Worm (Caenorhabditis elegans) whole organism, mixed stage, embryonic: Measurements from ENCODE around the gene twk-45.

ENCODE experiments used
- M03D4.4 ChIP-seq: sonication (generic microtip); optimal IDR thresholded peaks from 2 replicates; lab custom pipeline; 2017; ENCODE audit warnings: mild to moderate bottlenecking, missing genetic modification characterization, missing compliant biosample characterization
- bed-3 ChIP-seq: fragments of 200-800 bp; sonication (Bioruptor generic); optimal IDR thresholded peaks from 3 replicates; lab custom pipeline; 2018; ENCODE audit warnings: mild to moderate bottlenecking, missing genetic modification characterization, moderate library complexity, missing compliant biosample characterization
- blmp-1 ChIP-seq: fragments of 150-350 bp; optimal IDR thresholded peaks from 2 replicates; lab custom pipeline; 2014; ENCODE audit warnings: missing biosample characterization, missing genetic modification characterization
- ceh-43 ChIP-seq: fragments of 200-800 bp; sonication (Bioruptor generic); optimal IDR thresholded peaks from 2 replicates; lab custom pipeline; 2018; ENCODE audit warnings: mild to moderate bottlenecking, missing genetic modification characterization, moderate library complexity, missing compliant biosample characterization
- ceh-83 ChIP-seq: fragments of 200-800 bp; sonication (Bioruptor generic); optimal IDR thresholded peaks from 2 replicates; lab custom pipeline; 2018; ENCODE audit warnings: mild to moderate bottlenecking, missing genetic modification characterization, missing compliant biosample characterization
- ces-1 ChIP-seq: fragments of 150-350 bp; optimal IDR thresholded peaks from 2 replicates; lab custom pipeline; 2014; ENCODE audit warnings: missing biosample characterization, missing genetic modification reagents, missing genetic modification characterization
- cnd-1 ChIP-seq: fragments of 200-800 bp; sonication (Bioruptor generic); optimal IDR thresholded peaks from 2 replicates; lab custom pipeline; 2018; ENCODE audit warnings: mild to moderate bottlenecking, missing genetic modification characterization, missing compliant biosample characterization
- drap-1 ChIP-seq: fragments of 200-800 bp; sonication (Bioruptor generic); optimal IDR thresholded peaks from 3 replicates; lab custom pipeline; 2018; ENCODE audit warnings: mild to moderate bottlenecking, missing genetic modification characterization, missing compliant biosample characterization
- elt-1 ChIP-seq: sonication (generic microtip); optimal IDR thresholded peaks from 2 replicates; lab custom pipeline; 2017; ENCODE audit warnings: missing genetic modification characterization, mild to moderate bottlenecking, missing compliant biosample characterization, antibody characterized with exemption, moderate library complexity, borderline replicate concordance; ENCODE audit not compliant: insufficient read depth
- flh-1 ChIP-seq: fragments of 200-800 bp; sonication (Bioruptor generic); optimal IDR thresholded peaks from 2 replicates; lab custom pipeline; 2018; ENCODE audit warnings: mild to moderate bottlenecking, missing genetic modification characterization, moderate library complexity, missing compliant biosample characterization
- hlh-1 ChIP-seq: fragments of 150-350 bp; optimal IDR thresholded peaks from 2 replicates; lab custom pipeline; 2014; ENCODE audit warnings: missing biosample characterization, missing genetic modification reagents, missing genetic modification characterization
- lin-32 ChIP-seq: fragments of 200-800 bp; sonication (Bioruptor generic); optimal IDR thresholded peaks from 2 replicates; lab custom pipeline; 2018; ENCODE audit warnings: mild to moderate bottlenecking, missing genetic modification characterization, missing compliant biosample characterization
- lsy-2 ChIP-seq: fragments of 150-350 bp; optimal IDR thresholded peaks from 2 replicates; lab custom pipeline; 2014; ENCODE audit warnings: missing biosample characterization, missing genetic modification characterization
- mab-5 ChIP-seq: fragments of 150-350 bp; optimal IDR thresholded peaks from 2 replicates; lab custom pipeline; 2014; ENCODE audit warnings: missing biosample characterization, missing genetic modification characterization
- mep-1 ChIP-seq: fragments of 150-350 bp; optimal IDR thresholded peaks from 2 replicates; lab custom pipeline; 2017; ENCODE audit warnings: missing biosample characterization, missing genetic modification reagents, missing genetic modification characterization, inconsistent platforms
- mls-2 ChIP-seq: sonication (generic microtip); optimal IDR thresholded peaks from 2 replicates; lab custom pipeline; 2016; ENCODE audit warnings: mild to moderate bottlenecking, missing genetic modification characterization, moderate library complexity, missing compliant biosample characterization
- nhr-12 ChIP-seq: fragments of 150-350 bp; optimal IDR thresholded peaks from 2 replicates; lab custom pipeline; 2014; ENCODE audit warnings: missing biosample characterization, missing genetic modification characterization
- nhr-2 ChIP-seq: fragments of 150-350 bp; optimal IDR thresholded peaks from 2 replicates; lab custom pipeline; 2014; ENCODE audit warnings: missing biosample characterization, missing genetic modification characterization
- nhr-237 ChIP-seq: fragments of 150-350 bp; optimal IDR thresholded peaks from 2 replicates; lab custom pipeline; 2014; ENCODE audit warnings: missing biosample characterization, missing genetic modification characterization
- nhr-28 ChIP-seq: fragments of 150-350 bp; optimal IDR thresholded peaks from 2 replicates; lab custom pipeline; 2014; ENCODE audit warnings: missing biosample characterization, missing genetic modification characterization
- nhr-76 ChIP-seq: sonication (generic microtip); optimal IDR thresholded peaks from 2 replicates; lab custom pipeline; 2017; ENCODE audit warnings: missing biosample characterization, missing genetic modification characterization
- sem-2 ChIP-seq: fragments of 200-800 bp; sonication (Bioruptor generic); optimal IDR thresholded peaks from 2 replicates; lab custom pipeline; 2018; ENCODE audit warnings: mild to moderate bottlenecking, missing genetic modification characterization, missing compliant biosample characterization
- sptf-1 ChIP-seq: sonication (generic microtip); optimal IDR thresholded peaks from 2 replicates; lab custom pipeline; 2017; ENCODE audit warnings: mild to moderate bottlenecking, missing genetic modification characterization, moderate library complexity, missing compliant biosample characterization
- tbx-8 ChIP-seq: fragments of 200-800 bp; sonication (Bioruptor generic); optimal IDR thresholded peaks from 2 replicates; lab custom pipeline; 2018; ENCODE audit warnings: mild to moderate bottlenecking, missing genetic modification characterization, moderate library complexity, missing compliant biosample characterization
- unc-120 ChIP-seq: sonication (generic microtip); optimal IDR thresholded peaks from 2 replicates; lab custom pipeline; 2017; ENCODE audit warnings: missing genetic modification characterization, missing compliant biosample characterization; ENCODE audit not compliant: poor library complexity, severe bottlenecking
- unc-62 ChIP-seq: fragments of 150-350 bp; optimal IDR thresholded peaks from 2 replicates; lab custom pipeline; 2014; ENCODE audit warnings: missing biosample characterization, missing genetic modification reagents, missing genetic modification characterization
- zip-8 ChIP-seq: fragments of 150-350 bp; optimal IDR thresholded peaks from 2 replicates; lab custom pipeline; 2014; ENCODE audit warnings: missing biosample characterization, missing genetic modification characterization
- ztf-11 ChIP-seq: fragments of 150-350 bp; optimal IDR thresholded peaks from 2 replicates; lab custom pipeline; 2014; ENCODE audit warnings: missing biosample characterization, missing genetic modification characterization

The twk-45 gene

DNA sequence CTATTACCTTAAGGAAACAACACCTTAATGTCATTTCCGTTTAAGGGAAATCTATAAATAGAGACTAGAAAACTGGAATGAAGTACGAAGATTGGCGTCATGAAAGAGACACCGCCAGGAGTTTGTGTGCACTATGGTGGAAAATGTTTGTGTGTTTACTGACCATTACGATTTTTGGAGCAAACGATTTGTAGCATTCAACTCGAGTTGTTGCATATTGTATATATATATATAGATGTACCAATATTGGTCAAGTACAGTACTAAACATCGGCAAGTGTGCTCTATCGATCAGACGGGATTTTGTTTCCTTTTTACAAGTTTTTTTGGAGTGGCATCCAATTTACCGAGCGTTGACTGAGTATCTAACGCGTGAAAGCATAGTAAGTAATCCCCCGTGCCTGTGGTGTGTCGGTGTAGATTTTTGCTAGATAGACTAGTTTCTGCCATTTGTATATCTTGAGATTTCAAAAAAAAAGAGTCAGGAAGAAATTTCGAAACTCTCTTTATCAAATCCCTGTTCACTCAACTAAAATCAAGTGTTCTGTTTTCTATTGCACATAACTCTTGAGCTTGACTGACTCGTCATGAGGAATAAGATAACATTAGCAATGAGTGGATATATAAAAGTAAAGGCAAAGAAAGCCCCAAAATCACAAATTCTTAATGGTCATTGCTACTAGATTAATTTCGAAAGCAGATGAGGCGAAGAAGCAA is at the start of gene twk-45, which contains the start of gene Y71H2AM.25:
twk-45 (minus strand) TSS at position 101 of the 716 bp plus-strand sequence.
Y71H2AM.25 (plus strand) TSS at position 666 of the 716 bp plus-strand sequence.
- TF ChIP-seq mls-2 (tag; lab: Kevin White, UChicago) (no peak), blmp-1 (tag; lab: Kevin White, UChicago) (no peak), ztf-11 (tag; lab: Kevin White, UChicago) (no peak), nhr-237 (tag; lab: Kevin White, UChicago) (no peak), zip-8 (tag; lab: Kevin White, UChicago) (no peak), nhr-2 (tag; lab: Kevin White, UChicago) (no peak), nhr-12 (no peak), lin-32 (GFP tag; lab: Kevin White, UChicago) (no peak), unc-62 (GFP tag; lab: Kevin White, UChicago) (no peak), flh-1 (GFP tag; lab: Kevin White, UChicago) (no peak), hlh-1 (tag; lab: Kevin White, UChicago) (no peak), ceh-83 (GFP tag; lab: Kevin White, UChicago) (no peak), mep-1 (tag; lab: Kevin White, UChicago) (no peak), ces-1 (GFP tag; lab: Kevin White, UChicago) (no peak)

ce11 chrIII:2846747-2847146 is 45.0 kb upstream of the twk-45 start, which contains the start of gene H34I24.1:
Gene H34I24.1 (plus strand): TSS chrIII:2847047.
- peak; percentile 17 for TF ChIP-seq zip-8 (tag; lab: Kevin White, UChicago)

- TF ChIP-seq blmp-1 (tag; lab: Kevin White, UChicago) (no peak), sem-2 (GFP tag; lab: Kevin White, UChicago) (no peak), nhr-28 (no peak), M03D4.4 (no peak), unc-120 (tag; lab: Kevin White, UChicago) (no peak), bed-3 (no peak)
These were observed 40.2 kb upstream of the twk-45 start, which contains the start of gene H34I24.2 for ce11 chrIII:2841856-2842373. Gene H34I24.2 (plus strand): TSS chrIII:2842044.

- TF ChIP-seq nhr-76 (tag; lab: Kevin White, UChicago), result no peak
- TF ChIP-seq hlh-1 (tag; lab: Kevin White, UChicago), result no peak
- TF ChIP-seq cnd-1 (tag; lab: Kevin White, UChicago), result no peak
- TF ChIP-seq lsy-2 (tag; lab: Kevin White, UChicago), result no peak
- no peak for TF ChIP-seq nhr-28
- TF ChIP-seq mep-1 (tag; lab: Kevin White, UChicago), result no peak
- TF ChIP-seq drap-1 (GFP tag; lab: Kevin White, UChicago), result no peak
- TF ChIP-seq ceh-43 (GFP tag; lab: Kevin White, UChicago), result no peak
- TF ChIP-seq unc-120 (tag; lab: Kevin White, UChicago), result no peak
- no peak for TF ChIP-seq blmp-1 (tag; lab: Kevin White, UChicago)
- no peak for TF ChIP-seq tbx-8 (GFP tag; lab: Kevin White, UChicago)
- no peak for TF ChIP-seq mls-2 (tag; lab: Kevin White, UChicago)
- no peak for TF ChIP-seq sptf-1 (tag; lab: Kevin White, UChicago)
- no peak for TF ChIP-seq nhr-12
- TF ChIP-seq elt-1, result no peak
- no peak for TF ChIP-seq M03D4.4
These were observed 39.3 kb upstream of the twk-45 start, which contains the start of gene Y71H2AR.2 for ce11 chrIII:2840877-2841540. Gene Y71H2AR.2 (minus strand): TSS chrIII:2840927.

DNA sequence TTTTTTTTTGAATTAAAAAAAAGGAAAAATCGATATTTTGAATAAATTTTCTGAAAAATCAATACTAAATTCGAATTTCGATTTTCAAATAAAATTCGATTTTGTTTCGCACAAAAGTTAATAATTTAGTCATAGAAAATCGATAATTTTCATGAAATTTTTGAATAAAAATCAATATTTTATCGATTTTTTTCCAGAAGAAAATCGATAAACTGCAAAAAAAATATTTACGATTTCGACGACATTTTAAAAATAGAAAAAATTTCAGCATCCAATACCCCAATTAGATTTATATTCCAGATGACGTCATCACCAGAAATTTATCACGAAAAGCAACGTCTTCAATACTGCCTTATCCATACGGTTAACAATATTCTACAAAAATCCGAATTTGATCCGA is 34.6 kb upstream of the twk-45 start, which contains the start of gene josd-1:
josd-1 (plus strand) TSS at position 301 of the 400 bp plus-strand sequence.
- peak; percentile 79 for TF ChIP-seq zip-8 (tag; lab: Kevin White, UChicago)
- TF ChIP-seq mab-5 (tag; lab: Kevin White, UChicago), result no peak
- TF ChIP-seq, all 35 proteins: peak for 1
